Fruit fly (Drosophila melanogaster) whole organism, embryonic: ENCODE measurements around the gene CG8563.

Experiments
- Blimp-1 ChIP-seq: fragments of 200-800 bp; sonication (Bioruptor generic); optimal IDR thresholded peaks from 3 replicates; lab custom pipeline; 2018; ENCODE audit warnings: missing biosample characterization, missing genetic modification characterization, mild to moderate bottlenecking, moderate library complexity, missing genetic modification reagents
- CG10267 ChIP-seq: fragments of 200-800 bp; sonication (Bioruptor generic); optimal IDR thresholded peaks from 2 replicates; lab custom pipeline; 2018; ENCODE audit warnings: missing biosample characterization, mild to moderate bottlenecking, missing genetic modification characterization, moderate library complexity
- CG10366 ChIP-seq: fragments of 200-800 bp; sonication (Bioruptor generic); IDR thresholded peaks from 2 replicates; pipeline ENCODE4 v1.3.6; 2022; ENCODE audit warnings: missing biosample characterization, missing genetic modification characterization
- CG11695 ChIP-seq: fragments of 200-800 bp; sonication (Bioruptor generic); IDR thresholded peaks from 3 replicates; pipeline ENCODE4 v1.3.6; 2022; ENCODE audit warnings: missing biosample characterization, missing genetic modification characterization
- CG12391 ChIP-seq: fragments of 200-800 bp; sonication (Bioruptor generic); optimal IDR thresholded peaks from 3 replicates; lab custom pipeline; 2018; ENCODE audit warnings: missing biosample characterization, mild to moderate bottlenecking, missing genetic modification characterization, moderate library complexity
- CG14710 ChIP-seq: fragments of 200-800 bp; sonication (Bioruptor generic); optimal IDR thresholded peaks from 3 replicates; lab custom pipeline; 2019; ENCODE audit warnings: missing biosample characterization, mild to moderate bottlenecking, missing genetic modification characterization, moderate library complexity
- CG15514 ChIP-seq: fragments of 200-800 bp; sonication (Bioruptor generic); optimal IDR thresholded peaks from 3 replicates; lab custom pipeline; 2017; ENCODE audit warnings: missing biosample characterization, missing genetic modification characterization, mild to moderate bottlenecking, moderate library complexity, missing genetic modification reagents
- CG1603 ChIP-seq: fragments of 200-800 bp; sonication (Bioruptor generic); optimal IDR thresholded peaks from 2 replicates; lab custom pipeline; 2019; ENCODE audit warnings: missing biosample characterization, mild to moderate bottlenecking, missing genetic modification characterization, moderate library complexity
- CG17328 ChIP-seq: fragments of 200-800 bp; sonication (Bioruptor generic); IDR thresholded peaks from 2 replicates; pipeline ENCODE4 v1.3.6; 2022; ENCODE audit warnings: missing biosample characterization, missing genetic modification characterization
- CG17359 ChIP-seq: fragments of 200-800 bp; sonication (Bioruptor generic); optimal IDR thresholded peaks from 3 replicates; lab custom pipeline; 2018; ENCODE audit warnings: missing biosample characterization, mild to moderate bottlenecking, missing genetic modification characterization, moderate library complexity
- CG17612 ChIP-seq: fragments of 200-800 bp; sonication (Bioruptor generic); IDR thresholded peaks from 2 replicates; pipeline ENCODE4 v1.3.6; 2022; ENCODE audit warnings: missing biosample characterization, missing genetic modification characterization
- CG17802 ChIP-seq: fragments of 200-800 bp; sonication (Bioruptor generic); optimal IDR thresholded peaks from 2 replicates; lab custom pipeline; 2018; ENCODE audit warnings: missing biosample characterization, mild to moderate bottlenecking, missing genetic modification characterization, moderate library complexity
- CG18476 ChIP-seq: fragments of 200-800 bp; sonication (Bioruptor generic); optimal IDR thresholded peaks from 2 replicates; lab custom pipeline; 2016; ENCODE audit warnings: missing biosample characterization, mild to moderate bottlenecking, missing genetic modification characterization
- CG2120 ChIP-seq: fragments of 200-800 bp; sonication (Bioruptor generic); optimal IDR thresholded peaks from 3 replicates; lab custom pipeline; 2016; ENCODE audit warnings: missing biosample characterization, missing genetic modification characterization
- CG2678 ChIP-seq: fragments of 200-800 bp; sonication (Bioruptor generic); optimal IDR thresholded peaks from 3 replicates; lab custom pipeline; 2019; ENCODE audit warnings: missing biosample characterization, mild to moderate bottlenecking, missing genetic modification characterization, moderate library complexity
- CG34376 ChIP-seq: fragments of 200-800 bp; sonication (Bioruptor generic); optimal IDR thresholded peaks from 2 replicates; lab custom pipeline; 2018; ENCODE audit warnings: missing biosample characterization, mild to moderate bottlenecking, missing genetic modification characterization
- CG4360 ChIP-seq: fragments of 200-800 bp; sonication (Bioruptor generic); IDR thresholded peaks from 2 replicates; pipeline ENCODE4 v1.3.6; 2022; ENCODE audit warnings: missing biosample characterization, missing genetic modification characterization
- CG4424 ChIP-seq: fragments of 200-800 bp; sonication (Bioruptor generic); optimal IDR thresholded peaks from 3 replicates; lab custom pipeline; 2016; ENCODE audit warnings: missing biosample characterization, missing genetic modification characterization
- CG6175 ChIP-seq: fragments of 200-800 bp; sonication (Bioruptor generic); IDR thresholded peaks from 3 replicates; pipeline ENCODE4 v1.3.6; 2022; ENCODE audit warnings: missing biosample characterization, missing genetic modification characterization
- CG6683 ChIP-seq: fragments of 200-800 bp; sonication (Bioruptor generic); optimal IDR thresholded peaks from 2 replicates; lab custom pipeline; 2017; ENCODE audit warnings: missing biosample characterization, mild to moderate bottlenecking, missing genetic modification characterization, missing genetic modification reagents
- CG6813 ChIP-seq: fragments of 200-800 bp; sonication (Bioruptor generic); optimal IDR thresholded peaks from 2 replicates; lab custom pipeline; 2017; ENCODE audit warnings: missing biosample characterization, missing genetic modification characterization, mild to moderate bottlenecking, moderate library complexity, missing genetic modification reagents
- CG9609 ChIP-seq: fragments of 200-800 bp; sonication (Bioruptor generic); optimal IDR thresholded peaks from 3 replicates; lab custom pipeline; 2016; ENCODE audit warnings: missing biosample characterization, missing genetic modification characterization
- CG9932 ChIP-seq: fragments of 200-800 bp; sonication (Bioruptor generic); IDR thresholded peaks from 2 replicates; pipeline ENCODE4 v1.3.6; 2022; ENCODE audit warnings: missing biosample characterization, missing genetic modification characterization
- CoRest ChIP-seq: fragments of 200-800 bp; sonication (Bioruptor generic); optimal IDR thresholded peaks from 3 replicates; lab custom pipeline; 2018; ENCODE audit warnings: missing biosample characterization, mild to moderate bottlenecking, missing genetic modification characterization, moderate library complexity
- Dbx ChIP-seq: fragments of 200-800 bp; sonication (Bioruptor generic); IDR thresholded peaks from 3 replicates; pipeline ENCODE4 v1.3.6; 2022; ENCODE audit warnings: missing biosample characterization, missing genetic modification characterization
- Dip2 ChIP-seq: fragments of 200-800 bp; sonication (Bioruptor generic); IDR thresholded peaks from 2 replicates; pipeline ENCODE4 v1.3.6; 2022; ENCODE audit warnings: missing biosample characterization, missing genetic modification characterization
- Drgx ChIP-seq: fragments of 200-800 bp; sonication (Bioruptor generic); IDR thresholded peaks from 2 replicates; pipeline ENCODE4 v1.3.6; 2022; ENCODE audit warnings: missing biosample characterization, missing genetic modification characterization
- E2f1 ChIP-seq: fragments of 200-800 bp; sonication (Bioruptor generic); IDR thresholded peaks from 2 replicates; pipeline ENCODE4 v1.3.6; 2022; ENCODE audit warnings: missing biosample characterization, missing genetic modification characterization
- Fer1 ChIP-seq: fragments of 200-800 bp; sonication (Bioruptor generic); optimal IDR thresholded peaks from 2 replicates; lab custom pipeline; 2017; ENCODE audit warnings: missing biosample characterization, mild to moderate bottlenecking, missing genetic modification characterization
- Gsc ChIP-seq: fragments of 200-800 bp; sonication (Bioruptor generic); IDR thresholded peaks from 2 replicates; pipeline ENCODE4 v1.3.6; 2022; ENCODE audit warnings: missing biosample characterization, missing genetic modification characterization
- HLH3B ChIP-seq: fragments of 200-800 bp; sonication (Bioruptor generic); IDR thresholded peaks from 2 replicates; pipeline ENCODE4 v1.3.6; 2022; ENCODE audit warnings: missing biosample characterization, missing genetic modification characterization
- Mad ChIP-seq: fragments of 200-800 bp; sonication (Bioruptor generic); optimal IDR thresholded peaks from 2 replicates; lab custom pipeline; 2016; ENCODE audit warnings: missing biosample characterization, missing genetic modification characterization
- NC2α ChIP-seq: fragments of 200-800 bp; sonication (Bioruptor generic); optimal IDR thresholded peaks from 2 replicates; lab custom pipeline; 2016; ENCODE audit warnings: missing biosample characterization, missing genetic modification characterization
- Nf-YB ChIP-seq: fragments of 200-800 bp; sonication (Bioruptor generic); optimal IDR thresholded peaks from 3 replicates; lab custom pipeline; 2019; ENCODE audit warnings: missing biosample characterization, mild to moderate bottlenecking, missing genetic modification characterization, moderate library complexity
- Trl ChIP-seq, 3 experiments: fragments of >200 bp in 2 of 3; fragments of 200-800 bp in 1 of 3; sonication (Bioruptor generic) in 1 of 3; optimal IDR thresholded peaks; 2 replicates in 1 of 3; 3 replicates in 2 of 3; lab custom pipeline; 2016 to 2017; ENCODE audit warnings: missing biosample characterization in 1 of 3, missing genetic modification characterization in 1 of 3
- ase ChIP-seq: fragments of 200-800 bp; sonication (Bioruptor generic); IDR thresholded peaks from 3 replicates; pipeline ENCODE4 v1.3.6; 2022; ENCODE audit warnings: missing biosample characterization, missing genetic modification characterization
- bsh ChIP-seq, 2 experiments: fragments of 200-800 bp; sonication (Bioruptor generic); optimal IDR thresholded peaks; 2 replicates each; lab custom pipeline; 2017 to 2018; ENCODE audit warnings: mild to moderate bottlenecking in 2 of 2, missing biosample characterization in 2 of 2, missing genetic modification characterization in 2 of 2, moderate library complexity in 1 of 2
- cas ChIP-seq: fragments of 200-800 bp; sonication (Bioruptor generic); IDR thresholded peaks from 2 replicates; pipeline ENCODE4 v1.3.6; 2022; ENCODE audit warnings: missing biosample characterization, missing genetic modification characterization
- cato ChIP-seq: fragments of 200-800 bp; sonication (Bioruptor generic); optimal IDR thresholded peaks from 2 replicates; lab custom pipeline; 2016; ENCODE audit warnings: missing biosample characterization, missing genetic modification characterization, borderline replicate concordance
- croc ChIP-seq: fragments of 200-800 bp; sonication (Bioruptor generic); conservative IDR thresholded peaks from 3 replicates; pipeline ENCODE4 v1.3.6; 2022; ENCODE audit warnings: missing biosample characterization, missing genetic modification characterization
- crol ChIP-seq: fragments of 200-800 bp; sonication (Bioruptor generic); IDR thresholded peaks from 2 replicates; pipeline ENCODE4 v1.3.6; 2022; ENCODE audit warnings: missing biosample characterization, missing genetic modification characterization
- ftz-f1 ChIP-seq: fragments of 200-800 bp; sonication (Bioruptor generic); optimal IDR thresholded peaks from 2 replicates; lab custom pipeline; 2016; ENCODE audit warnings: missing biosample characterization, missing genetic modification characterization
- fu2 ChIP-seq: fragments of 200-800 bp; sonication (Bioruptor generic); optimal IDR thresholded peaks from 2 replicates; lab custom pipeline; 2016; ENCODE audit warnings: missing biosample characterization, missing genetic modification characterization
- ken ChIP-seq: fragments of 200-800 bp; sonication (Bioruptor generic); IDR thresholded peaks from 3 replicates; pipeline ENCODE4 v1.3.6; 2022; ENCODE audit warnings: missing biosample characterization, missing genetic modification characterization
- klu ChIP-seq: fragments of 200-800 bp; sonication (Bioruptor generic); IDR thresholded peaks from 2 replicates; pipeline ENCODE4 v1.3.6; 2022; ENCODE audit warnings: missing biosample characterization, missing genetic modification characterization
- lilli ChIP-seq: fragments of 200-800 bp; sonication (Bioruptor generic); optimal IDR thresholded peaks from 3 replicates; lab custom pipeline; 2016; ENCODE audit warnings: missing biosample characterization, missing genetic modification characterization
- pzg ChIP-seq: fragments of 200-800 bp; sonication (Bioruptor generic); optimal IDR thresholded peaks from 3 replicates; lab custom pipeline; 2018; ENCODE audit warnings: missing biosample characterization, mild to moderate bottlenecking, missing genetic modification characterization, moderate library complexity
- repo ChIP-seq: fragments of 200-800 bp; sonication (Bioruptor generic); optimal IDR thresholded peaks from 2 replicates; lab custom pipeline; 2016; ENCODE audit warnings: missing biosample characterization, missing genetic modification characterization
- schlank ChIP-seq: fragments of 200-800 bp; sonication (Bioruptor generic); optimal IDR thresholded peaks from 2 replicates; lab custom pipeline; 2018; ENCODE audit warnings: missing biosample characterization, mild to moderate bottlenecking, missing genetic modification characterization
- seq ChIP-seq: fragments of 200-800 bp; sonication (Bioruptor generic); IDR thresholded peaks from 2 replicates; pipeline ENCODE4 v1.3.6; 2022; ENCODE audit warnings: missing biosample characterization, missing genetic modification characterization
- tin ChIP-seq: fragments of 200-800 bp; sonication (Bioruptor generic); optimal IDR thresholded peaks from 3 replicates; lab custom pipeline; 2016; ENCODE audit warnings: missing biosample characterization, missing genetic modification characterization
- wdn ChIP-seq: fragments of 200-800 bp; sonication (Bioruptor generic); IDR thresholded peaks from 2 replicates; pipeline ENCODE4 v1.3.6; 2022; ENCODE audit warnings: missing biosample characterization, missing genetic modification characterization

CG8563 gene

DNA sequence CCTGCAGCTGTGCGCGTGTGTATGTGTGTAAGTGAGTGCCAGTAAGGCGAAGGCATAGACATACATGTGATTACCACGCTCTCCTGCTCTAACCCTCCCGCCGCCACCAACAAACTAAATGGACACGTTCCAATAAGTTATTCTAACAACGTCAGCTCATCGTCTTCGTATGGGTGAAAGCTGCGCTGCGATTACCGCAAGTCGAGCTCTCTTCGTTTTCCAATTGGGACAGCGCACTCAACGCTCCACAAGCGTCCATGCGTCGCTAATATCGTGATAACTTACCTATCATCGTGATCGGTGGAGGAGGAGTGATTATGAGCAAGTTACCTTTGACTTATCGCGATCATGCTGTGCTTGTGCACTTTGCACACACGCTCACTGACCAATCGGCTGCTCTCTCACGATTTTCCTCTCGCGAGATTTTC, 29.4 kb upstream of the CG8563 start (continued):
- TF ChIP-seq Fer1 (GFP tag; lab: Kevin White, UChicago) (peak; percentile 18), CG4360 (no peak), klu (GFP tag; lab: Robert Waterston, UW) (no peak), CG17612 (no peak), CG15514 (GFP tag; lab: Kevin White, UChicago) (no peak), repo (GFP tag; lab: Kevin White, UChicago) (no peak), Gsc (GFP tag; lab: Robert Waterston, UW) (no peak), CG10267 (no peak), CG6813 (GFP tag; lab: Kevin White, UChicago) (peak; percentile 18), Blimp-1 (GFP tag; lab: Kevin White, UChicago) (peak; percentile 33), CG14710 (tag; lab: Kevin White, UChicago) (no peak), pzg (GFP tag; lab: Kevin White, UChicago) (no peak), NC2α (no peak), cas (no peak), CG6175 (no peak), CG9932 (no peak), CoRest (tag; lab: Kevin White, UChicago) (no peak), crol (peak; percentile 91), croc (no peak), ftz-f1 (no peak), CG10366 (no peak), CG1603 (peak; percentile 2), Drgx (GFP tag; lab: Robert Waterston, UW) (peak; percentile 62), Mad (GFP tag; lab: Kevin White, UChicago) (no peak), bsh (GFP tag; optimal IDR thresholded peaks at IDR 0.05; lab: Kevin White, UChicago) (no peak), HLH3B (GFP tag; lab: Robert Waterston, UW) (peak; percentile 58; the same call in 1 of the 2 replicates), Dbx (GFP tag; lab: Robert Waterston, UW) (no peak), CG2678 (tag; lab: Kevin White, UChicago) (peak; percentile 46), CG34376 (GFP tag; lab: Kevin White, UChicago) (peak; percentile 69), CG4424 (GFP tag; lab: Kevin White, UChicago) (no peak), cato (GFP tag; lab: Kevin White, UChicago) (no peak), ken (no peak), CG17328 (GFP tag; lab: Robert Waterston, UW) (no peak), ase (GFP tag; lab: Robert Waterston, UW) (no peak), Trl (optimal IDR thresholded peaks at IDR 0.05; lab: Kevin White, UChicago) (peak; percentile 45 to 57), Trl (GFP tag; optimal IDR thresholded peaks at IDR 0.05; lab: Kevin White, UChicago) (no peak), Nf-YB (GFP tag; lab: Kevin White, UChicago) (peak; percentile 29), Dip2 (GFP tag; lab: Robert Waterston, UW) (no peak), CG11695 (no peak), CG2120 (GFP tag; lab: Kevin White, UChicago) (no peak), CG6683 (GFP tag; lab: Kevin White, UChicago) (no peak), CG17802 (tag; lab: Kevin White, UChicago) (no peak), CG18476 (GFP tag; lab: Kevin White, UChicago) (no peak), seq (GFP tag; lab: Robert Waterston, UW) (no peak), E2f1 (no peak), fu2 (GFP tag; lab: Kevin White, UChicago) (no peak), CG17359 (tag; lab: Kevin White, UChicago) (peak; percentile 75), wdn (GFP tag; lab: Robert Waterston, UW) (no peak), tin (no peak), CG9609 (no peak), CG12391 (no peak), schlank (tag; lab: Kevin White, UChicago) (no peak), lilli (GFP tag; lab: Kevin White, UChicago) (no peak)
